Fruit fly (Drosophila melanogaster) whole organism, embryonic: ENCODE results near the gene CG15498.

Experiments
- Aef1 ChIP-seq: fragments of 200-800 bp; sonication (Bioruptor generic); IDR thresholded peaks from 3 replicates; pipeline ENCODE4 v1.3.6; 2022; ENCODE audit warnings: missing biosample characterization, missing genetic modification characterization
- Atf6 ChIP-seq: fragments of 200-800 bp; sonication (Bioruptor generic); IDR thresholded peaks from 2 replicates; pipeline ENCODE4 v1.3.6; 2022; ENCODE audit warnings: missing biosample characterization, missing genetic modification characterization
- CG12942 ChIP-seq: fragments of 200-800 bp; sonication (Bioruptor generic); optimal IDR thresholded peaks from 3 replicates; lab custom pipeline; 2016; ENCODE audit warnings: missing biosample characterization, missing genetic modification characterization
- CG15601 ChIP-seq: fragments of 200-800 bp; sonication (Bioruptor generic); optimal IDR thresholded peaks from 3 replicates; lab custom pipeline; 2019; ENCODE audit warnings: missing biosample characterization, mild to moderate bottlenecking, missing genetic modification characterization, moderate library complexity
- CG1832 ChIP-seq: fragments of 200-800 bp; sonication (Bioruptor generic); optimal IDR thresholded peaks from 2 replicates; lab custom pipeline; 2017; ENCODE audit warnings: missing biosample characterization, mild to moderate bottlenecking, missing genetic modification characterization, inconsistent platforms
- CG18599 ChIP-seq: fragments of 200-800 bp; sonication (Bioruptor generic); optimal IDR thresholded peaks from 3 replicates; lab custom pipeline; 2017; ENCODE audit warnings: missing biosample characterization, missing genetic modification characterization, mild to moderate bottlenecking, moderate library complexity, missing genetic modification reagents
- CG2678 ChIP-seq: fragments of 200-800 bp; sonication (Bioruptor generic); optimal IDR thresholded peaks from 3 replicates; lab custom pipeline; 2019; ENCODE audit warnings: missing biosample characterization, mild to moderate bottlenecking, missing genetic modification characterization, moderate library complexity
- CG2712 ChIP-seq: fragments of 200-800 bp; optimal IDR thresholded peaks from 3 replicates; lab custom pipeline; 2019; ENCODE audit warnings: missing biosample characterization, mild to moderate bottlenecking, missing genetic modification characterization, moderate library complexity
- CG42726 ChIP-seq: fragments of 200-800 bp; sonication (Bioruptor generic); IDR thresholded peaks from 2 replicates; pipeline ENCODE4 v1.3.6; 2022; ENCODE audit warnings: missing biosample characterization, missing genetic modification characterization; ENCODE audit not compliant: partially characterized antibody
- CG43689 ChIP-seq: fragments of 200-800 bp; sonication (Bioruptor generic); IDR thresholded peaks from 2 replicates; pipeline ENCODE4 v1.3.6; 2022; ENCODE audit warnings: missing biosample characterization, missing genetic modification characterization
- CG4820 ChIP-seq: fragments of 200-800 bp; sonication (Bioruptor generic); optimal IDR thresholded peaks from 3 replicates; lab custom pipeline; 2016; ENCODE audit warnings: missing biosample characterization, missing genetic modification characterization
- CG6175 ChIP-seq: fragments of 200-800 bp; sonication (Bioruptor generic); IDR thresholded peaks from 3 replicates; pipeline ENCODE4 v1.3.6; 2022; ENCODE audit warnings: missing biosample characterization, missing genetic modification characterization
- CG6254 ChIP-seq: fragments of 200-800 bp; sonication (Bioruptor generic); optimal IDR thresholded peaks from 3 replicates; lab custom pipeline; 2017; ENCODE audit warnings: mild to moderate bottlenecking, missing biosample characterization, missing genetic modification reagents, missing genetic modification characterization
- CG7839 ChIP-seq: fragments of 200-800 bp; sonication (Bioruptor generic); optimal IDR thresholded peaks from 3 replicates; lab custom pipeline; 2018; ENCODE audit warnings: missing biosample characterization, mild to moderate bottlenecking, missing genetic modification characterization, moderate library complexity
- CG8944 ChIP-seq: fragments of 200-800 bp; sonication (Bioruptor generic); optimal IDR thresholded peaks from 3 replicates; lab custom pipeline; 2016; ENCODE audit warnings: missing biosample characterization, missing genetic modification characterization
- CHES-1-like ChIP-seq: fragments of 200-800 bp; sonication (Bioruptor generic); optimal IDR thresholded peaks from 2 replicates; lab custom pipeline; 2016; ENCODE audit warnings: missing biosample characterization, missing genetic modification characterization
- Dll ChIP-seq: fragments of 200-800 bp; sonication (Bioruptor generic); IDR thresholded peaks from 4 replicates; pipeline ENCODE4 v1.3.6; 2022; ENCODE audit warnings: missing biosample characterization, missing genetic modification characterization; ENCODE audit not compliant: partially characterized antibody
- Dp ChIP-seq: fragments of 200-800 bp; sonication (Bioruptor generic); optimal IDR thresholded peaks from 2 replicates; lab custom pipeline; 2018; ENCODE audit warnings: missing biosample characterization, mild to moderate bottlenecking, missing genetic modification characterization, moderate library complexity
- Hmr ChIP-seq: fragments of 200-800 bp; sonication (Bioruptor generic); optimal IDR thresholded peaks from 3 replicates; lab custom pipeline; 2017; ENCODE audit warnings: mild to moderate bottlenecking, missing biosample characterization, missing genetic modification reagents, missing genetic modification characterization
- Hmx ChIP-seq: fragments of 200-800 bp; sonication (Bioruptor generic); optimal IDR thresholded peaks from 2 replicates; lab custom pipeline; 2016; ENCODE audit warnings: missing biosample characterization, missing genetic modification characterization
- MESR4 ChIP-seq: fragments of 200-800 bp; sonication (Bioruptor generic); optimal IDR thresholded peaks from 2 replicates; lab custom pipeline; 2018; ENCODE audit warnings: missing biosample characterization, mild to moderate bottlenecking, missing genetic modification characterization, moderate library complexity
- Oaz ChIP-seq: fragments of 200-800 bp; sonication (Bioruptor generic); IDR thresholded peaks from 2 replicates; pipeline ENCODE4 v1.3.6; 2022; ENCODE audit warnings: missing biosample characterization, missing genetic modification characterization
- Sin3A ChIP-seq: fragments of >200 bp; optimal IDR thresholded peaks from 2 replicates; lab custom pipeline; 2018
- Taf1 ChIP-seq: fragments of 200-800 bp; sonication (Bioruptor generic); IDR thresholded peaks from 2 replicates; pipeline ENCODE4 v1.3.6; 2022; ENCODE audit warnings: missing biosample characterization, missing genetic modification characterization
- Xrp1 ChIP-seq: fragments of 200-800 bp; sonication (Bioruptor generic); IDR thresholded peaks from 2 replicates; pipeline ENCODE4 v1.3.6; 2022; ENCODE audit warnings: missing biosample characterization, missing genetic modification characterization
- bigmax ChIP-seq: fragments of 200-800 bp; sonication (Bioruptor generic); optimal IDR thresholded peaks from 2 replicates; lab custom pipeline; 2018; ENCODE audit warnings: missing biosample characterization, mild to moderate bottlenecking, missing genetic modification characterization
- bowl ChIP-seq: fragments of 200-800 bp; sonication (Bioruptor generic); IDR thresholded peaks from 2 replicates; pipeline ENCODE4 v1.3.6; 2022; ENCODE audit warnings: missing biosample characterization, missing genetic modification characterization
- cas ChIP-seq: fragments of 200-800 bp; sonication (Bioruptor generic); IDR thresholded peaks from 2 replicates; pipeline ENCODE4 v1.3.6; 2022; ENCODE audit warnings: missing biosample characterization, missing genetic modification characterization
- cato ChIP-seq: fragments of 200-800 bp; sonication (Bioruptor generic); optimal IDR thresholded peaks from 2 replicates; lab custom pipeline; 2016; ENCODE audit warnings: missing biosample characterization, missing genetic modification characterization, borderline replicate concordance
- cg ChIP-seq: fragments of 200-800 bp; sonication (Bioruptor generic); optimal IDR thresholded peaks from 3 replicates; lab custom pipeline; 2019; ENCODE audit warnings: missing biosample characterization, mild to moderate bottlenecking, missing genetic modification characterization, moderate library complexity
- dan ChIP-seq: fragments of 200-800 bp; sonication (Bioruptor generic); IDR thresholded peaks from 2 replicates; pipeline ENCODE4 v1.3.6; 2022; ENCODE audit warnings: missing biosample characterization, missing genetic modification characterization
- dmrt99B ChIP-seq: fragments of 200-800 bp; sonication (Bioruptor generic); optimal IDR thresholded peaks from 2 replicates; lab custom pipeline; 2018; ENCODE audit warnings: missing biosample characterization, mild to moderate bottlenecking, missing genetic modification characterization, moderate library complexity
- exex ChIP-seq: fragments of 200-800 bp; sonication (Bioruptor generic); optimal IDR thresholded peaks from 4 replicates; lab custom pipeline; 2018; ENCODE audit warnings: missing biosample characterization, mild to moderate bottlenecking, missing genetic modification characterization, moderate library complexity
- ftz-f1 ChIP-seq: fragments of 200-800 bp; sonication (Bioruptor generic); optimal IDR thresholded peaks from 2 replicates; lab custom pipeline; 2016; ENCODE audit warnings: missing biosample characterization, missing genetic modification characterization
- hkb ChIP-seq, 2 experiments: fragments of 200-800 bp in 1 of 2; fragments of >200 bp in 1 of 2; sonication (Bioruptor generic) in 1 of 2; IDR thresholded peaks in 1 of 2; optimal IDR thresholded peaks in 1 of 2; 2 replicates each; pipeline versions ENCODE4 v1.3.6 to Lab custom; 2017 to 2022; ENCODE audit warnings: missing biosample characterization in 1 of 2, missing genetic modification characterization in 1 of 2
- insv ChIP-seq, 2 experiments: fragments of 200-800 bp; sonication (Bioruptor generic); optimal IDR thresholded peaks; 3 replicates each; lab custom pipeline; 2016 to 2018; ENCODE audit warnings: missing biosample characterization in 2 of 2, missing genetic modification characterization in 2 of 2
- lab ChIP-seq: fragments of 200-800 bp; sonication (Bioruptor generic); optimal IDR thresholded peaks from 3 replicates; lab custom pipeline; 2017; ENCODE audit warnings: missing biosample characterization, missing genetic modification characterization, mild to moderate bottlenecking, moderate library complexity, missing genetic modification reagents
- lmd ChIP-seq: fragments of 200-800 bp; sonication (Bioruptor generic); IDR thresholded peaks from 2 replicates; pipeline ENCODE4 v1.3.6; 2022; ENCODE audit warnings: missing biosample characterization, missing genetic modification characterization
- pfk ChIP-seq: fragments of 200-800 bp; sonication (Bioruptor generic); optimal IDR thresholded peaks from 2 replicates; lab custom pipeline; 2018; ENCODE audit warnings: missing biosample characterization, mild to moderate bottlenecking, missing genetic modification characterization, moderate library complexity
- ranshi ChIP-seq: fragments of 200-800 bp; sonication (Bioruptor generic); IDR thresholded peaks from 2 replicates; pipeline ENCODE4 v1.3.6; 2022; ENCODE audit warnings: missing biosample characterization, missing genetic modification characterization
- ro ChIP-seq: fragments of 200-800 bp; sonication (Bioruptor generic); IDR thresholded peaks from 2 replicates; pipeline ENCODE4 v1.3.6; 2022; ENCODE audit warnings: missing biosample characterization, missing genetic modification characterization
- row ChIP-seq: fragments of 200-800 bp; sonication (Bioruptor generic); IDR thresholded peaks from 3 replicates; pipeline ENCODE4 v1.3.6; 2022; ENCODE audit warnings: missing biosample characterization, missing genetic modification characterization
- scrt ChIP-seq: fragments of 200-800 bp; sonication (Bioruptor generic); optimal IDR thresholded peaks from 2 replicates; lab custom pipeline; 2018; ENCODE audit warnings: missing biosample characterization, mild to moderate bottlenecking, missing genetic modification characterization, moderate library complexity
- shn ChIP-seq: fragments of 200-800 bp; sonication (Bioruptor generic); optimal IDR thresholded peaks from 3 replicates; lab custom pipeline; 2016; ENCODE audit warnings: missing biosample characterization, missing genetic modification characterization
- ssp ChIP-seq: fragments of 200-800 bp; sonication (Bioruptor generic); IDR thresholded peaks from 2 replicates; pipeline ENCODE4 v1.3.6; 2022; ENCODE audit warnings: missing biosample characterization, missing genetic modification characterization
- usp ChIP-seq: fragments of >200 bp; optimal IDR thresholded peaks from 2 replicates; lab custom pipeline; 2017; ENCODE audit warnings: missing biosample characterization, missing genetic modification characterization
- z ChIP-seq: fragments of 200-800 bp; sonication (Bioruptor generic); IDR thresholded peaks from 3 replicates; pipeline ENCODE4 v1.3.6; 2022; ENCODE audit warnings: missing biosample characterization, missing genetic modification characterization
- zf30C ChIP-seq: fragments of 200-800 bp; sonication (Bioruptor generic); optimal IDR thresholded peaks from 3 replicates; lab custom pipeline; 2018; ENCODE audit warnings: missing biosample characterization, mild to moderate bottlenecking, missing genetic modification characterization
- zfh2 ChIP-seq: fragments of 200-800 bp; sonication (Bioruptor generic); optimal IDR thresholded peaks from 2 replicates; lab custom pipeline; 2016; ENCODE audit warnings: missing biosample characterization, missing genetic modification characterization

The CG15498 gene

DNA sequence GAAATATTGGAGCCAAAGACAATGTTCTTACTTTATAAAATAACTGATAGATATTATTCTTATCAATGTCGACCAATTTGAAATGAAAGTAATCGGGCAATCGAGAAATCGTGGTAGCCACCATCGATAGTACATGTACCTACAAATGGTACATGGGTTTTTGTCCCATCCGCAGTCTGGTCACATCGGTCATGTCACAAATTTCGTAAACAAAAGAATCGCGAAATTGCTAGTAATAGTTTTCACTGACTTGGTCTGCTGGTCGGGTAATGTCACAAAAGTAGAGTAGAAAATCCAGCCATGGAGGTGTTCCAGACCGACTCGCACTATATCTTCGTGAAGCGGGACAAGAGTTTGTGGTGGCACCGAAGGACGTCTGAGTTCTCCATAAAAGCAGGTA, 48.2 kb downstream of the CG15498 start, which contains the start of gene sp3 (continued):
- TF ChIP-seq ftz-f1 = peak; percentile 51
- TF ChIP-seq Dll = peak; percentile 83

DNA sequence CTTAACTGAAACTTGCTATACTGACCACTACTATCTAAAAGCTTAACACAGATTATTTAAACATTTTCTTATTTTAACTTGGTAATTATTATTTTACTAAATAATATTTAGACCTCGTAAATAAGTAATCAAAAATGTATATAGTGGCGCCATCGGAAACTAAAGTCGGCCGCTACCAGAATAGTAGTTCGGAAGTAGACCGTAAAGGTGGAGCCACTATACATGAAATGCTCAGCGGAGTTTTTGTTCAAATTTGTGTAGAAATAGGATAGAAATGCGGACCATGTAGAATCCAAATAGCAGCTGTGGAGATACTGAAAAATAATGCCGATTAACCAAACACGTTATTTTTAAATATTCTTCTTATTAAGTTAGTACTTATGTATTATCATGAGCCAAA, 48.8 kb downstream of the CG15498 start:
- no peak for TF ChIP-seq Dp
- TF ChIP-seq bigmax = peak; percentile 88
- peak; percentile 93 for TF ChIP-seq CG2678
- TF ChIP-seq Sin3A (lab: Kevin White, UChicago) = no peak
- TF ChIP-seq CG42726 (GFP tag; lab: Robert Waterston, UW) = peak; percentile 44; the same call in 1 of the 2 replicates
- no peak for TF ChIP-seq usp (GFP tag; lab: Kevin White, UChicago)
- peak; percentile 98 for TF ChIP-seq lmd (GFP tag; lab: Robert Waterston, UW)
- TF ChIP-seq zfh2 (GFP tag; lab: Kevin White, UChicago) = peak; percentile 96
- TF ChIP-seq CG4820 (GFP tag; lab: Kevin White, UChicago) = peak; percentile 98
- peak; percentile 92 for TF ChIP-seq CG6254 (GFP tag; lab: Kevin White, UChicago)
- peak; percentile 94 for TF ChIP-seq cas
- TF ChIP-seq Hmr (GFP tag; lab: Kevin White, UChicago) = peak; percentile 99
- TF ChIP-seq hkb (optimal IDR thresholded peaks at IDR 0.05; lab: Kevin White, UChicago) = no peak
- peak; percentile 96 for TF ChIP-seq hkb (GFP tag; IDR thresholded peaks at IDR 0.05; lab: Robert Waterston, UW)
- TF ChIP-seq CG8944 (GFP tag; lab: Kevin White, UChicago) = peak; percentile 98
- TF ChIP-seq Atf6 (GFP tag; lab: Robert Waterston, UW) = peak; percentile 95
- no peak for TF ChIP-seq CG1832 (GFP tag; lab: Kevin White, UChicago)
- TF ChIP-seq shn (GFP tag; lab: Kevin White, UChicago) = peak; percentile 98
- TF ChIP-seq z = peak; percentile 85
- peak; percentile 70 for TF ChIP-seq zf30C (GFP tag; lab: Kevin White, UChicago)
- TF ChIP-seq Aef1 = peak; percentile 98
- TF ChIP-seq cato (GFP tag; lab: Kevin White, UChicago) = peak; percentile 99
- TF ChIP-seq exex = peak; percentile 76
- TF ChIP-seq Taf1 (GFP tag; lab: Robert Waterston, UW) = peak; percentile 95
- peak; percentile 95 for TF ChIP-seq scrt
- peak; percentile 62; the same call in 1 of the 2 replicates for TF ChIP-seq dan (GFP tag; lab: Robert Waterston, UW)
- peak; percentile 95 for TF ChIP-seq bowl (GFP tag; lab: Robert Waterston, UW)
- peak; percentile 68 for TF ChIP-seq MESR4 (GFP tag; lab: Kevin White, UChicago)
- peak; percentile 87 for TF ChIP-seq pfk (GFP tag; lab: Kevin White, UChicago)
- TF ChIP-seq lab (GFP tag; lab: Kevin White, UChicago) = peak; percentile 99
- peak; percentile 92 for TF ChIP-seq ssp (GFP tag; lab: Robert Waterston, UW)
- peak; percentile 76 for TF ChIP-seq row (GFP tag; lab: Robert Waterston, UW)
- TF ChIP-seq CG7839 = peak; percentile 98
- peak; percentile 95 for TF ChIP-seq dmrt99B (tag; lab: Kevin White, UChicago)
- peak; percentile 85 for TF ChIP-seq Xrp1 (GFP tag; lab: Robert Waterston, UW)
- TF ChIP-seq cg (GFP tag; lab: Kevin White, UChicago) = no peak
- peak; percentile 98 for TF ChIP-seq CG6175 (GFP tag; lab: Robert Waterston, UW)
- TF ChIP-seq ro (GFP tag; lab: Robert Waterston, UW) = peak; percentile 97
- TF ChIP-seq insv (GFP tag; optimal IDR thresholded peaks at IDR 0.05; lab: Kevin White, UChicago) = peak in 1 of 2 experiments; percentile 88
- peak; percentile 97 for TF ChIP-seq CG18599 (GFP tag; lab: Kevin White, UChicago)
- peak; percentile 98 for TF ChIP-seq CG43689 (GFP tag; lab: Robert Waterston, UW)
- TF ChIP-seq CG2712 (tag; lab: Kevin White, UChicago) = peak; percentile 97
- TF ChIP-seq ranshi (GFP tag; lab: Robert Waterston, UW) = peak; percentile 98
- TF ChIP-seq CHES-1-like (GFP tag; lab: Kevin White, UChicago) = peak; percentile 98
- peak; percentile 87 for TF ChIP-seq Hmx
- peak; percentile 99 for TF ChIP-seq CG12942 (GFP tag; lab: Kevin White, UChicago)
- TF ChIP-seq Oaz (GFP tag; lab: Robert Waterston, UW) = peak; percentile 98
- peak; percentile 97 for TF ChIP-seq CG15601 (tag; lab: Kevin White, UChicago)
